Worm (Caenorhabditis elegans): ENCODE results near the gene tag-131.

Gene tag-131

DNA sequence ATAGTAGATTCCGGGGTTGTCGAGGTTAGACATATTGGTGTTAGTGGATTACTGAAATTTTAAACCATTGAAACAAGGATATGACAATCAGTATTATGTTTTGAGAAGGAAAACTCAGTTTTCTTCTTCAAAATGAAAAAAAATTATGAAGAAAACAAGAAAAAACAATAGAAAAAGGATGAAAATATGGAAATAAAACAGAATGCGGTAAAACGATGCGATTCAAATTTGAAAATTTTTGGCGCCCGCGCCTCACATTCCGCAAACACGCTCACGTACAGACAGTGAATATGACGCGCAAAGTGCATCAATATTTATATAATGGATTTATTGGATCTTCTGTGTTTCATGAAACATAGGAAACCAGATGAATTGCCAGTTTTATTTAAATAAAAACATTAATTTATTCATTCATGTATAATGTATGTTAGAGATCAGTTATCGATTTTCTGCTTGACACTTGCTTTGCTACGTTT, 26.2 kb upstream of the tag-131 start, which contains the start of gene mcm-5:
Gene mcm-5 (minus strand): TSS at position 51 of the 476 bp plus-strand sequence.
- TF ChIP-seq unc-62 (GFP tag; optimal IDR thresholded peaks at IDR 0.05), result no peak

DNA sequence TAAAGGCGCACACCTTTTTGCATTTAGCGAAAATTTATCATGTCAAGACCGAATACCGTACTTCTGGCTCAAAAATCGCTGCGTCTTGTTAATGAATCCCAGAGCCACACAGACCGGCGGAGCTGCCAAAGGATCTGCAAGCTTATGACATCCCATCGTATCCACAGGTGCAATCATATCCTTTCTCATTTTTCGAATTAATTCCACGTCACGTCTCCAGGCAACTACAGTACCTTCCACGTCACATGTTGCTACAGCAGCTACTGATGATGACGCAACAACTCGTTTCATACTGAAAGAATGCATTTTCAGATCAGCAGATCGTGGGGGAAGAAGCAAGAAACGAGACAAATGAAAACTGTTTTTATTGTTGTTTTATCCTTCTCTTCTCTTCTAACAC, 24.4 kb upstream of the tag-131 start, which contains the start of gene R10E4.6:
Gene R10E4.6 (plus strand): TSS at position 301 of the 400 bp plus-strand sequence.
- TF ChIP-seq unc-62 (GFP tag; optimal IDR thresholded peaks at IDR 0.05), result no peak

DNA sequence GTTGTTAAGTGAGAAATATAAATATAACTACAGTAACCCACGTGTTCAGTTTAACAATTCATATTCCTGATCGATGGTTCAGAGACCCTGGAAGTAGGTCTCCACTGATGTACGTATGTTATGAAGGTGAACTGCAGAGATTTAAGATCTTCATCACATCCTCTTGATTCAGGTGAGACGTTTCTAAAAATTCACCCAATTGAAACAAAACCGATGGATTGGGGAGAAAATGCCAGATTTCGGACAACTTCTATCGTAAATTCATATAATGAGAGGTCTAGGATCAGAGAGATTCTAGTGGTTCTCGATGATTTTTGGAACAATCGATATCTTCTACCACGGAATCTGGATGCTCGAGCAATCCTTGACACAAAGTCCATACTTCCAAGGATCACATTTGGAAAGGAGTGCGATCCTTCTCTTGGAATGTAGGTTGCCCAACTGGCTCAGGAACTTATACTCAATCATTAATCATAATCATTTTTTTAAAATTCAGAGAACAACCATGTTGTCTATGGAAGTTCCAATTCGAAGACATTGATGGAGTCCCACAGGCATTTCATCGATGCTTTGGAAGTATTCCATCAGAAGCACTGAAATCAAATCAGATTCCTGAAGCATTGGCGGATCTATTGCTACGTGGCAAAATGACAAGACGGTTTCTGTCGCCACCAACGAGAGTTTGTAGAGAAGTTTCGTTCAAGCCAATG, 23.2 kb upstream of the tag-131 start, which contains the start of the genes nth-1 and R10E4.7:
Gene nth-1 (minus strand): TSS at position 101 of the 710 bp plus-strand sequence.
Gene R10E4.7 (plus strand): TSS at position 660 of the 710 bp plus-strand sequence.
- TF ChIP-seq unc-62 (GFP tag; optimal IDR thresholded peaks at IDR 0.05), result no peak

DNA sequence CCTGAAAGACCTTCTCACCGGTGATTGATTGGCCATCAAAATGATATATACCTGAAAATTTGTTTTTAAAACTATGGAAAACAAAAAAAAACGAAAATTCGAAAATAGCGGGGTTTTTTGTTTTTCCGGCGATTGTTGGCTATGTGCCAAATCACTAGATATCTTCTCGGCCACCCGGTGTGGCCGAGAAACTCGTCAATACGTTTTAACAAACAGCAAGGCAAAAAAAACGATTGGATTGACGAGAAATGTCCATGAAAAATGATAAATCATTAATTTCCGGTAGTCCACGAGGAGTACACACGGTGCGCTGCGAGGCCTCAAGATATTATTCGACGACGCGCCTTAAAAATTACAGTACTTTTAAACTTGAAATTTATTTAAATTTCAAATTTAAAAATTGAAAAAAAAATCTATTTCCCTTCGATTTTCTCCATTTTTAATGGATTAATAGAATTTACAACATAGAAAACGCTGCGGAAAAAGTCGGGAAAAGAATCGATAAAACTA, 16.5 kb upstream of the tag-131 start, which contains the start of gene R10E4.11:
Gene R10E4.11 (minus strand): TSS at position 51 of the 510 bp plus-strand sequence.
- TF ChIP-seq unc-62 (GFP tag; optimal IDR thresholded peaks at IDR 0.05), result no peak

DNA sequence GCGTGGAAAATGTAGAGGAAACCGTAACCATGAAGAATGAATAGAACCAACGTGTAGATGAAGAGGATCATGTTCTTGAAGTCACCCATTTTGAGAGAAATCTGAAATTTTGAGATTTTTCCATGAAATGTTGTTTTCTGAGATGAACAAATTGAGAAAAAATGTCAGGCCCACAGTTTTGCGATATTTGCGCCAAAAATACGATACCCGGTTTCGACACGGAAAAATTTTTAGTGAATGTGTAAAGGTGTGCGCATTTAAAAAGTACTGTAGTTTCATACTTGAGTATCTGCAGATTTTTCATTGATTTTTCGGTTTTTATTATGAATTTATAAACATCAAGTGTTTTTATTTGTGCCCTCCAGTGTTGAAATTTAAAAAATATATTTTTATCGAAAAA, 15.2 kb upstream of the tag-131 start, which contains the start of gene R10E4.9:
Gene R10E4.9 (minus strand): TSS at position 101 of the 400 bp plus-strand sequence.
- TF ChIP-seq unc-62 (GFP tag; optimal IDR thresholded peaks at IDR 0.05), result no peak

DNA sequence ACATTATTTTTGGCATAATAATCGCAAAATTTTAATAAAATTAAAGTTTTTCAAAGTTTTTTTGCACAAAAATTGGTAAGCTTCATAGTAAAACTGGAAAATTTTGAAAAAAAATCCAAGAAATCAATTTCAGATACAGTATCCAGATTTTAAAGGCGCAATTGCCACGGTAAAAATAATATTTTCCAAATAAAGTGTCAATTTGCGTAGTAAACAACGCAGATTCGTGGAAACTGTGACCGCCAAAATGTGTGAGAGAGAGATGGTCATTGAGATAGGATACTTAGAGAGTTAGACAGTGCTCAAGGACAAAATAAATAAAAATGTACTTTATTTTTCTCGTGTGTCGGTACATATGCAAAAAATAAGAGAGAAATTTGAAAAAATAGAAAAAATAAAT, 14.7 kb upstream of the tag-131 start:
- no peak for TF ChIP-seq unc-62 (GFP tag; optimal IDR thresholded peaks at IDR 0.05)

DNA sequence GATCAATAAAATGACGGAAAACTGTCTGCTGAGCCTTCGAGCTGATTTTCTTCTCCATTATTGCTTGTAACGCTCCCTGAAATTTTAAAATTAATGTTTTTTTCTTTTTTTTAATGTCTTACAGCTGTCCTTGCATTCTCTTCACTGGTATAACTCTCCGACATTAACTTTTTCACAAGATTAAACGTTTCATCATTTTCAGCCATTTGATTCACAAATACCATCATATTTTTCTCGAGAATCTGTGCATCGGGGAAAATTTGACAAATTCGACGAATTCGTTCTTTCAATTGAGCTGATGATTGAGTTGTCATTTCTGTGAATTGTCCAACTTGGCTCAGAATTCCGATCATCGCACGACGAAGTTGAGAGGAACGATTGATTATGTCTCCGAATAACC, 8.2 kb upstream of the tag-131 start:
- no peak for TF ChIP-seq unc-62 (GFP tag; optimal IDR thresholded peaks at IDR 0.05)

DNA sequence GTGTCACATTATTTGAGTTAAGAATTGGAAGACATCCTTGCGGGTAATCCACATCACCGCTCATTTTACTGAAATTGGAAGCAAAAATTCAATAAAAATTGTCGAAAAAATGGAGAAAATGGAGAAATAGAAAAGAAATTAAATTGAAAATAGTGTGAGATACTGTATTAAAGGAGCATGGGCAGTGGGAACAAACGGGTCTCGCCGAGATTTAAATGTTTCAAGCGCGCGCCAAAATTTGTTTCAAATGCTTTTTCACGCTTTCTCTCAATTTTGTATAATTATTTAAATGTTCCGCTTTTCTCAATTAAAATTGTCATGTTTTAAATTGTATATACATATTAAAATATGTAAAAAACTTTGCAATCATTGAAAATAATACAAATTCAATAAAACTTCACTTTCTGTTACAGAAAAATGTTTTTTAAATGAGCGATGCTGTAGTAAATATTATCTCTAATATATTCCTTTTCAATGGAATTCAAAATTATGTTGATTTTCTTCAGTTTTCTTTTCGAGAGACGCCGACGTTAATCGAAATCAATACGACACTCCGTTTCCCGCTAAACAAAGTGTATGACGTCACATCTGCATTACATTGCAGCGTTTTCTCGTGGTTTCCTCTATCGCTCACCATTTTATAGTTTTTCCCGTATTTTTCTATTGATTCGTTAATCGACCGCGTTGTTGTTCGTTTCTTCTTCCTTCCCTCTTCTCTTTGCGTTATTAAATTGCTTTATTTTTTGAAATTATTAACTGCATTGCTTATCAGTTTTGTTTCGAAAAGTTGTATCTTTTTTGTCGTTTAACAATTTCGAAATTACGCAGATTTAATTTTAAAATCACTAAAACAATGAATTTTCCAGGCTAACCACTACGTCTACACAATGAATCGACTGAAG, 4.2 kb upstream of the tag-131 start, which contains the start of the genes evl-14 and dcn-1:
Gene evl-14 (minus strand): TSS at position 68 of the 902 bp plus-strand sequence.
Gene dcn-1 (plus strand): TSS at position 852 of the 902 bp plus-strand sequence.
- no peak for TF ChIP-seq unc-62 (GFP tag; optimal IDR thresholded peaks at IDR 0.05)

DNA sequence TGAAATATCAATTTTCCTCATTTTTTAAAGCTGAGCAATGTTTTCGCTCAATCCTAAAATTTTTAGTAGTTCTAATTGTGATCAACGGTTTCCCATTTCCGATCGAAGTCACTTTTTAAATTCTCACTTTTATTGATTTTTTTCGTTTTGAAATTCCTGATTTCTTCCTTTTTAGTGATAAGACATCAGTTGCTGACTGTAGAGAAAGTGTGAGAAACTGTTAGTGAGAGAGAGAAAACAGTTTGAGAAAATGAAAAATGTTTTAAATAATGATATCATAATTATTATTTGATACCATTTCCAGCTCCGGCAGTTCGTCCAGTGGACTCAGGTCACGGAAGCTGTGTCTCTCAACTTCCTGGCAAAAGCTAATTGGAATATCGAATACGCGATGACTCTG, 3.0 kb upstream of the tag-131 start:
- TF ChIP-seq unc-62 (GFP tag; optimal IDR thresholded peaks at IDR 0.05), result no peak

DNA sequence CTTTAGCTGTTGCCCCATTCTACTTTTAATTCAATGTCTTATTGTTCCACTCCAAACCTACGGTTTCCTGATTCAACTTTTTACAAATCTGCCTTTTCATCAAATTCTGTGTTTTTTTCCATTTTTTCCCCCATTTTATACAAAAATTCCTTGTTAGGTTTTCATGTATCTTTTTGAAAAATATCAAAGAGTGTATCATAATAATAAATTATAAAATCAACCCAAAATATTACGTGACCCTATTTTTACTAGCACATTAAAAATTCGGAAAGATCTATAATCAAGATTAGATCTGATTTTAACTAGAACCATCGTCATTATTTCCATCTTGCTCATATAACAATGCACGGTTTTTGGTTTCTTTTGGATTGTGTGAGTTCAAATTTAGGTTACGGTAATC, 2.6 kb downstream of the tag-131 start, which contains the start of gene H38K22.6:
Gene H38K22.6 (plus strand): TSS at position 301 of the 400 bp plus-strand sequence.
- no peak for TF ChIP-seq unc-62 (GFP tag; optimal IDR thresholded peaks at IDR 0.05)

DNA sequence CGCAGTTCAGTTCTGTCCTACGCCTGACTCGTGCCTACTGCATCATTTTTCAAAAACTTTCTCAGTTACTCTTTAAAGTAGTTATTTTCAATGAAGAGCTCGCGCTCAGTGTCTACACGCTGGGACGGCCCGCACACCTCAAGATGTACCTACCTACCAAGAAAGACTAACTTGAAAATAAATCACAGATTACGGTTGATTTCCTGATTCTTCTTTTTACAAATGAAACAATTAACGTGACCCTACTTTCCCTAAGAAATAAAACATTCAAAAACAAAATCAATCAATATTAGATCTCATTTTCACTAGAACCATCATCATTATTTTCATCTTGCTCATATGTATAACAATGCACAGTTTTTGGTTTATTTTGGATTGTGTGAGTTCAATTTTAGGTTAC, 3.9 kb downstream of the tag-131 start, which contains the start of gene H38K22.7:
Gene H38K22.7 (plus strand): TSS at position 301 of the 400 bp plus-strand sequence.
- TF ChIP-seq unc-62 (GFP tag; optimal IDR thresholded peaks at IDR 0.05), result no peak

DNA sequence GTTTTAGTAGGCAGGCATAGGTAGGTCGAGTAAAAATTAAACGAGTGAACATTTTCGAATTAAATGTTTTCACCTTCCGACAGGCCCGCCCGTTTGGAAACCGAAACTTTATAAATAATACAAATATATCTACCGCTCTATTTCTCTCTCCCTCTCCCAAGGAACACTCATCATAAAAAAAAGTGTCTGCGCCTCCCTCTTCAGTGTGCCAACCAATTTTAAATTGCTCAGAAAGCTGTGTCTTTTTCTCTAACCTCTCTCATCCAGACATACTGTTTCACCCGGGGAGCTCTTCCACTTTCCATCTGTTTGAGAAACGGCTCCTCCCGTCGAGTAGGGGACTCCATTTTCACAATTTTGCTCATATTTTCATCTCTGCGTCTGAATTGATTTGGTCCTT, 5.6 kb downstream of the tag-131 start:
- no peak for TF ChIP-seq unc-62 (GFP tag; optimal IDR thresholded peaks at IDR 0.05)

DNA sequence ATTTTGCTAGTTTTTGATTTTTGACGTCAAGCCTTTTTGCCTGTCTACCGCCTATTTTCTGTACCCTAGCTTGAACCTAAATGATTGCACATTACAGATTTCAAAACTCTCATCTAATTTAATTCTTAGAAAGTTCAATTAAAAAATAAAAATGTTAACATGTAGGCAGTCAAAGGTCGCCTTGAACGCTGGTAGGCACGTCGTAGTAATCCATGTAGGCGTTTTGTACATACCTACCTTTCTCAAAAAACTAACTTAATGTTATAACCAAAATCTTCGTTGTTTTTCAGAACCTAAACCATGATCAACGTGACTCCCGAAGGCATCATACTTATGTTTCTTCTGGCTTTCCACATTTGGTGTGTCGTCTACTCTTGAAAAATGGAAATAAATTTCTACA, 6.4 kb downstream of the tag-131 start, which contains the start of gene H38K22.9:
Gene H38K22.9 (plus strand): TSS at position 301 of the 400 bp plus-strand sequence.
- no peak for TF ChIP-seq unc-62 (GFP tag; optimal IDR thresholded peaks at IDR 0.05)

DNA sequence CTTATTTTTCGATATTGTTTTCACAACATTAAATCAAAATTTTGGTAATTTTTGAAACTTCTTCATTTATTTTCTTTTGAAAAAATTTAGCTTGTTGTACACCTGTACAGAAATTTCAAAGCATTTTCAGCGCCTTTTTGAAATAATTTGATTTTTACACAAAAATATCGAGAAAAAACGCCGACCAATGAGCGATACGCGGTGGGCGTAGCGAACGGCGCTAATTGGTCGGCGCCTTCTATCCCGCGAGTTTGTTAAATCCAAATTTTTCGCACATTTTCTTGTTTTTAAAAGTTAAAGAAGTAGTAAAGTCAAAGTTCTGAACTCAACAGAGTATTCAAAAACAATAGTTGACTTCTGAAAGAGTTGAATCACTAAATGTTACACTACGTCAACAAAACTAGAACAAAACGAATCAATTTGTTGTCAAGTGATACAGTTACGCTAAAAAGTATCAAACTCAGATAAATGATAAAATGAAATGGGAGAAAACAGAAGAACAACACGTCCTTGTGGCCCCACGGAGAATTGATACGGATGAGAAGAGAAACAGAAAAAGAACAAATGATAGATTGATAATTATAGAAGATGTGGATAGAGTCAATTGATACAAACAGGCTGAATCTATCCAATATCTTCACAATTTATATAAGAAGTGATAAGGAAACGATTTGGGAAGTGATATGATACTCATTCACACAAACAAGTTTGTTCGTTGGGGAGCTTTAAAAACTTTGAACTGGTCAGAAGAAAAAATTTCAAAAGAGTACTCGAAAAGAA, 10.9 kb downstream of the tag-131 start:
- TF ChIP-seq unc-62 (GFP tag; optimal IDR thresholded peaks at IDR 0.05), result no peak

DNA sequence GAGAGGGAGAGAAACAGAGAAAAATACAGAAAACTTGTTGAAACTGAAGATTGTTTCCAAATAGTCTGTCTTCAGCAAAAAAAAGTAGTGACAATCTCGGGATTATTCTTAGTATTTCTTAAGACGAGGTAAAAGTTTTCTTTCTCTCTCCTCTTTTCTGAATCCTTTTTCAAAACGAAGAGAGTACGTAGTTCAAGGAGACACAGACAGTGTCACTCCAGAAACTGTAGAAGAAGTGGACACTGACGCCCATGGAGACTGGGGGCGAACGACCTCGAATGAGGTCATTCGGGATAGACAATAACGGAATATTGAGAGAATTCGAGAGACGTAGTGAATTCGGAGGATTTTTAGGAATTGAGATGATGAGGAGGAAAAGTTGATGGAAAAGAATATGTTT, 13.5 kb downstream of the tag-131 start, which contains the start of gene gly-6:
Gene gly-6 (minus strand): TSS at position 245 of the 400 bp plus-strand sequence.
- no peak for TF ChIP-seq unc-62 (GFP tag; optimal IDR thresholded peaks at IDR 0.05)

Data from whole organism, dauer.